Fruit fly (Drosophila melanogaster) whole organism, prepupa: ENCODE results near the gene CG3909.

Experiments used
- Blimp-1 ChIP-seq: fragments of 200-800 bp; sonication (Bioruptor generic); optimal IDR thresholded peaks from 3 replicates; lab custom pipeline; 2017; ENCODE audit warnings: missing biosample characterization, missing genetic modification characterization, mild to moderate bottlenecking, moderate library complexity, missing genetic modification reagents
- CG10631 ChIP-seq: fragments of 200-800 bp; sonication (Bioruptor generic); optimal IDR thresholded peaks from 2 replicates; lab custom pipeline; 2016; ENCODE audit warnings: missing biosample characterization, missing genetic modification characterization
- CG10669 ChIP-seq: fragments of 200-800 bp; sonication (Bioruptor generic); optimal IDR thresholded peaks from 3 replicates; lab custom pipeline; 2018; ENCODE audit warnings: missing biosample characterization, mild to moderate bottlenecking, missing genetic modification characterization, moderate library complexity
- CG11294 ChIP-seq: fragments of 200-800 bp; sonication (Bioruptor generic); IDR thresholded peaks from 2 replicates; pipeline ENCODE4 v1.3.6; 2022; ENCODE audit warnings: missing biosample characterization, missing genetic modification characterization
- CG11762 ChIP-seq: fragments of 200-800 bp; sonication (Bioruptor generic); optimal IDR thresholded peaks from 3 replicates; lab custom pipeline; 2016; ENCODE audit warnings: missing biosample characterization, missing genetic modification characterization; ENCODE audit not compliant: insufficient read depth
- CG11902 ChIP-seq: fragments of 200-800 bp; sonication (Bioruptor generic); optimal IDR thresholded peaks from 3 replicates; lab custom pipeline; 2016; ENCODE audit warnings: missing biosample characterization, missing genetic modification characterization
- CG1621 ChIP-seq: fragments of 200-800 bp; sonication (Bioruptor generic); optimal IDR thresholded peaks from 3 replicates; lab custom pipeline; 2018; ENCODE audit warnings: missing biosample characterization, mild to moderate bottlenecking, missing genetic modification characterization
- CG16779 ChIP-seq: fragments of 200-800 bp; sonication (Bioruptor generic); optimal IDR thresholded peaks from 3 replicates; lab custom pipeline; 2017; ENCODE audit warnings: missing biosample characterization, mild to moderate bottlenecking, missing genetic modification characterization
- CG3032 ChIP-seq: fragments of 200-800 bp; optimal IDR thresholded peaks from 2 replicates; lab custom pipeline; 2019; ENCODE audit warnings: missing biosample characterization, mild to moderate bottlenecking, missing genetic modification characterization, moderate library complexity
- CG32006 ChIP-seq: fragments of 200-800 bp; sonication (Bioruptor generic); optimal IDR thresholded peaks from 3 replicates; lab custom pipeline; 2017; ENCODE audit warnings: missing biosample characterization, mild to moderate bottlenecking, missing genetic modification characterization
- CG34406 ChIP-seq: fragments of 200-800 bp; sonication (Bioruptor generic); optimal IDR thresholded peaks from 3 replicates; lab custom pipeline; 2016; ENCODE audit warnings: missing biosample characterization, missing genetic modification characterization
- CG3919 ChIP-seq: fragments of 200-800 bp; sonication (Bioruptor generic); optimal IDR thresholded peaks from 3 replicates; lab custom pipeline; 2016; ENCODE audit warnings: missing biosample characterization, missing genetic modification characterization
- CG4318 ChIP-seq: fragments of 200-800 bp; sonication (Bioruptor generic); optimal IDR thresholded peaks from 3 replicates; lab custom pipeline; 2017; ENCODE audit warnings: missing biosample characterization, mild to moderate bottlenecking, missing genetic modification characterization
- CG6163 ChIP-seq: fragments of 200-800 bp; sonication (Bioruptor generic); IDR thresholded peaks from 3 replicates; pipeline ENCODE4 v1.3.6; 2022; ENCODE audit warnings: missing biosample characterization, missing genetic modification characterization
- CG6276 ChIP-seq: fragments of 200-800 bp; sonication (Bioruptor generic); optimal IDR thresholded peaks from 2 replicates; lab custom pipeline; 2017; ENCODE audit warnings: missing biosample characterization, mild to moderate bottlenecking, missing genetic modification characterization
- CG6792 ChIP-seq: fragments of 200-800 bp; sonication (Bioruptor generic); optimal IDR thresholded peaks from 3 replicates; lab custom pipeline; 2016; ENCODE audit warnings: missing biosample characterization, missing genetic modification characterization
- CG6854 ChIP-seq: fragments of 200-800 bp; sonication (Bioruptor generic); optimal IDR thresholded peaks from 2 replicates; lab custom pipeline; 2017; ENCODE audit warnings: missing biosample characterization, mild to moderate bottlenecking, missing genetic modification characterization
- CG7368 ChIP-seq: fragments of 200-800 bp; sonication (Bioruptor generic); optimal IDR thresholded peaks from 3 replicates; lab custom pipeline; 2016; ENCODE audit warnings: missing biosample characterization, missing genetic modification characterization
- CG8119 ChIP-seq: fragments of 200-800 bp; sonication (Bioruptor generic); IDR thresholded peaks from 3 replicates; pipeline ENCODE4 v1.3.6; 2022; ENCODE audit warnings: missing biosample characterization, missing genetic modification characterization
- CG8632 ChIP-seq: fragments of 200-800 bp; sonication (Bioruptor generic); optimal IDR thresholded peaks from 3 replicates; lab custom pipeline; 2016; ENCODE audit warnings: missing biosample characterization, missing genetic modification characterization
- Eip75B ChIP-seq: fragments of 200-800 bp; sonication (Bioruptor generic); optimal IDR thresholded peaks from 3 replicates; lab custom pipeline; 2016; ENCODE audit warnings: missing biosample characterization, missing genetic modification characterization
- Eip78C ChIP-seq: fragments of 200-800 bp; sonication (Bioruptor generic); peaks from one replicate; lab custom pipeline; 2016; ENCODE audit warnings: missing biosample characterization, missing genetic modification characterization
- Eip93F ChIP-seq: fragments of 200-800 bp; sonication (Bioruptor generic); optimal IDR thresholded peaks from 2 replicates; lab custom pipeline; 2016; ENCODE audit warnings: missing biosample characterization, mild to moderate bottlenecking, missing genetic modification characterization
- Ets21C ChIP-seq: fragments of 200-800 bp; sonication (Bioruptor generic); optimal IDR thresholded peaks from 3 replicates; lab custom pipeline; 2016; ENCODE audit warnings: missing biosample characterization, missing genetic modification characterization
- Ets96B ChIP-seq: fragments of 200-800 bp; optimal IDR thresholded peaks from 2 replicates; lab custom pipeline; 2019; ENCODE audit warnings: missing biosample characterization, mild to moderate bottlenecking, missing genetic modification characterization, moderate library complexity
- Gug ChIP-seq: fragments of 200-800 bp; sonication (Bioruptor generic); IDR thresholded peaks from 2 replicates; pipeline ENCODE4 v1.3.6; 2022; ENCODE audit warnings: missing biosample characterization, missing genetic modification characterization
- Hr38 ChIP-seq: sonication (Bioruptor generic); optimal IDR thresholded peaks from 2 replicates; lab custom pipeline; 2016; ENCODE audit warnings: missing biosample characterization, missing genetic modification characterization
- Hr39 ChIP-seq: fragments of 200-800 bp; sonication (Bioruptor generic); optimal IDR thresholded peaks from 2 replicates; lab custom pipeline; 2016; ENCODE audit warnings: missing biosample characterization, missing genetic modification characterization
- Hr4 ChIP-seq: fragments of 200-800 bp; sonication (Bioruptor generic); optimal IDR thresholded peaks from 3 replicates; lab custom pipeline; 2016; ENCODE audit warnings: missing biosample characterization, missing genetic modification characterization
- Lpt ChIP-seq: fragments of 200-800 bp; sonication (Bioruptor generic); optimal IDR thresholded peaks from 3 replicates; lab custom pipeline; 2016; ENCODE audit warnings: missing biosample characterization, missing genetic modification characterization
- Met ChIP-seq: fragments of 200-800 bp; sonication (Bioruptor generic); optimal IDR thresholded peaks from 3 replicates; lab custom pipeline; 2016; ENCODE audit warnings: missing biosample characterization, missing genetic modification characterization
- Smox ChIP-seq: fragments of 200-800 bp; sonication (Bioruptor generic); optimal IDR thresholded peaks from 3 replicates; lab custom pipeline; 2016; ENCODE audit warnings: missing biosample characterization, missing genetic modification characterization
- Sox102F ChIP-seq: fragments of 200-800 bp; sonication (Bioruptor generic); optimal IDR thresholded peaks from 2 replicates; lab custom pipeline; 2016; ENCODE audit warnings: missing biosample characterization, mild to moderate bottlenecking, missing genetic modification characterization
- Sox14 ChIP-seq: fragments of 200-800 bp; sonication (Bioruptor generic); optimal IDR thresholded peaks from 3 replicates; lab custom pipeline; 2016; ENCODE audit warnings: missing biosample characterization, missing genetic modification characterization
- Sox15 ChIP-seq: fragments of 200-800 bp; sonication (Bioruptor generic); optimal IDR thresholded peaks from 3 replicates; lab custom pipeline; 2016; ENCODE audit warnings: missing biosample characterization, missing genetic modification characterization
- achi ChIP-seq: fragments of 200-800 bp; sonication (Bioruptor generic); optimal IDR thresholded peaks from 3 replicates; lab custom pipeline; 2016; ENCODE audit warnings: missing biosample characterization, missing genetic modification characterization
- acj6 ChIP-seq: fragments of 200-800 bp; sonication (Bioruptor generic); optimal IDR thresholded peaks from 3 replicates; lab custom pipeline; 2016; ENCODE audit warnings: missing biosample characterization, missing genetic modification characterization
- cyc ChIP-seq: fragments of 200-800 bp; sonication (Bioruptor generic); optimal IDR thresholded peaks from 3 replicates; lab custom pipeline; 2016; ENCODE audit warnings: missing biosample characterization, missing genetic modification characterization
- dac ChIP-seq: fragments of 200-800 bp; sonication (Bioruptor generic); optimal IDR thresholded peaks from 2 replicates; lab custom pipeline; 2017; ENCODE audit warnings: missing biosample characterization, mild to moderate bottlenecking, missing genetic modification characterization
- dsx ChIP-seq: fragments of 200-800 bp; optimal IDR thresholded peaks from 3 replicates; lab custom pipeline; 2019; ENCODE audit warnings: missing biosample characterization, mild to moderate bottlenecking, missing genetic modification characterization, moderate library complexity; ENCODE audit not compliant: poor library complexity, severe bottlenecking
- eg ChIP-seq: fragments of 200-800 bp; sonication (Bioruptor generic); IDR thresholded peaks from 3 replicates; pipeline ENCODE4 v1.3.6; 2022; ENCODE audit warnings: missing biosample characterization, missing genetic modification characterization
- esn ChIP-seq: fragments of 200-800 bp; sonication (Bioruptor generic); optimal IDR thresholded peaks from 2 replicates; lab custom pipeline; 2016; ENCODE audit warnings: missing biosample characterization, mild to moderate bottlenecking, missing genetic modification characterization, moderate library complexity
- fd85E ChIP-seq: fragments of 200-800 bp; sonication (Bioruptor generic); optimal IDR thresholded peaks from 3 replicates; lab custom pipeline; 2016; ENCODE audit warnings: missing biosample characterization, missing genetic modification characterization
- lz ChIP-seq: fragments of 200-800 bp; sonication (Bioruptor generic); optimal IDR thresholded peaks from 3 replicates; lab custom pipeline; 2016; ENCODE audit warnings: missing biosample characterization, missing genetic modification characterization
- net ChIP-seq: fragments of 200-800 bp; sonication (Bioruptor generic); optimal IDR thresholded peaks from 3 replicates; lab custom pipeline; 2016; ENCODE audit warnings: missing biosample characterization, missing genetic modification characterization
- pdm3 ChIP-seq: fragments of 200-800 bp; sonication (Bioruptor generic); optimal IDR thresholded peaks from 3 replicates; lab custom pipeline; 2016; ENCODE audit warnings: missing biosample characterization, missing genetic modification characterization
- salr ChIP-seq, 2 experiments: fragments of 200-800 bp; sonication (Bioruptor generic); optimal IDR thresholded peaks; 3 replicates each; lab custom pipeline; 2016 to 2018; ENCODE audit warnings: missing biosample characterization in 2 of 2, missing genetic modification characterization in 2 of 2, mild to moderate bottlenecking in 1 of 2
- spab ChIP-seq: fragments of 200-800 bp; sonication (Bioruptor generic); optimal IDR thresholded peaks from 2 replicates; lab custom pipeline; 2017; ENCODE audit warnings: missing biosample characterization, mild to moderate bottlenecking, missing genetic modification characterization, missing genetic modification reagents
- ss ChIP-seq, 2 experiments: fragments of 200-800 bp; sonication (Bioruptor generic); optimal IDR thresholded peaks; 2 replicates in 1 of 2; 3 replicates in 1 of 2; lab custom pipeline; 2017 to 2018; ENCODE audit warnings: mild to moderate bottlenecking in 2 of 2, missing biosample characterization in 2 of 2, missing genetic modification characterization in 2 of 2, moderate library complexity in 1 of 2
- svp ChIP-seq: fragments of 200-800 bp; sonication (Bioruptor generic); peaks from one replicate; lab custom pipeline; 2016; ENCODE audit warnings: missing biosample characterization, missing genetic modification characterization
- vri ChIP-seq: fragments of 200-800 bp; sonication (Bioruptor generic); optimal IDR thresholded peaks from 3 replicates; lab custom pipeline; 2016; ENCODE audit warnings: missing biosample characterization, mild to moderate bottlenecking, missing genetic modification characterization

CG3909 gene

DNA sequence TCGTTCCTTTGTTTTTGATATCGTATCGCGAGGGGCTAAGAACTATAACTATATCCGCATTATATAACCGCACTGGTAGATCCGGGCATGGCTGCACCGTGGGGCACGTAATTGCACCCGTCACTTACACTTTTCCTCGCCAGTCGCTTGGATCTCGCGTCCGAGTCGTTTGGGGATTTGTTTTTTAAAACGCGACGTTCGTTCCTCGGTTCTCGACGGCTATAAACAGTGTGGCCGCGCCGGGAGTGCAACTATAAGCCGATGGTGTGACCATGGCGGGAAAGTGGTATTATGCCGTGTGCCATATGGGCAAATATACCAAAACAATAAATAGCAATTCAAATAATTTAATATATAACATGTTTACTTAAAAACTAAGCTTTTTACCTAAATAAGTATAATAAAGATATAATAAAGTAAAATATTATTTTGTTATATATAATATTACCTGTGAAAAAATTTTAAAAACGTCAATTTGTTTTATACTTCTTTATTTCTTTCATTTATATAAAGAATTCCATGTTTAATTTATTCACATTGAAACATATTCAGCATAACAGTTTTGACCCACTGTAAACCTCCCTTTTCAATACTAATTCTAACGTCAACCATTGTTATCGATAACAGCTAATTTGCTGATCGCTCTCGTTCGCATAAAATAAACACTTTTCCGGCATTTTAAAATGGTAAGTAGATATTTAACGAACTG lies at the start of gene CG3909, which contains the start of gene Mical:
Gene CG3909, plus strand, starts transcription at position 607 of the 709 bp plus-strand sequence.
Gene Mical, minus strand, starts transcription at position 232 of the 709 bp plus-strand sequence.
- TF ChIP-seq Sox14 (GFP tag; lab: Kevin White, UChicago), result peak; percentile 25
- peak; percentile 83 for TF ChIP-seq CG34406
- TF ChIP-seq achi (GFP tag; lab: Kevin White, UChicago), result peak; percentile 82
- TF ChIP-seq Hr39, result peak; percentile 69
- peak; percentile 82 for TF ChIP-seq Eip78C
- peak; percentile 38 for TF ChIP-seq CG11902 (GFP tag; lab: Kevin White, UChicago)
- TF ChIP-seq spab, result peak; percentile 25
- peak; percentile 65 for TF ChIP-seq pdm3 (GFP tag; lab: Kevin White, UChicago)
- TF ChIP-seq CG16779 (tag; lab: Kevin White, UChicago), result peak; percentile 62
- TF ChIP-seq dac, result no peak
- TF ChIP-seq CG8632 (GFP tag; lab: Kevin White, UChicago), result peak; percentile 76
- TF ChIP-seq Ets96B (tag; lab: Kevin White, UChicago), result peak; percentile 82
- TF ChIP-seq Lpt (GFP tag; lab: Kevin White, UChicago), result peak; percentile 57
- TF ChIP-seq CG10669, result peak; percentile 46
- peak; percentile 6 to 44 for TF ChIP-seq ss (GFP tag; optimal IDR thresholded peaks at IDR 0.05; lab: Kevin White, UChicago)
- TF ChIP-seq acj6 (GFP tag; lab: Kevin White, UChicago), result peak; percentile 75
- TF ChIP-seq vri (GFP tag; lab: Kevin White, UChicago), result peak; percentile 69
- TF ChIP-seq CG4318 (GFP tag; lab: Kevin White, UChicago), result no peak
- no peak for TF ChIP-seq CG6276
- peak; percentile 74 for TF ChIP-seq cyc
- peak; percentile 60 for TF ChIP-seq Sox15
- peak; percentile 68 for TF ChIP-seq Smox
- peak; percentile 70 for TF ChIP-seq Met
- peak; percentile 35 for TF ChIP-seq CG1621 (tag; lab: Kevin White, UChicago)
- peak in 1 of 2 experiments; percentile 82 for TF ChIP-seq salr (GFP tag; optimal IDR thresholded peaks at IDR 0.05; lab: Kevin White, UChicago)
- TF ChIP-seq CG11294 (GFP tag; lab: Robert Waterston, UW), result peak; percentile 76
- TF ChIP-seq Gug (GFP tag; lab: Robert Waterston, UW), result peak; percentile 76
- peak; percentile 80 for TF ChIP-seq CG7368 (GFP tag; lab: Kevin White, UChicago)
- peak; percentile 89 for TF ChIP-seq svp (GFP tag; lab: Kevin White, UChicago)
- peak; percentile 86 for TF ChIP-seq CG3032 (tag; lab: Kevin White, UChicago)
- TF ChIP-seq CG6163 (GFP tag; lab: Robert Waterston, UW), result peak; percentile 85
- TF ChIP-seq CG11762 (GFP tag; lab: Kevin White, UChicago), result peak; percentile 71
- TF ChIP-seq dsx (GFP tag; lab: Kevin White, UChicago), result peak; percentile 77
- TF ChIP-seq Blimp-1 (GFP tag; lab: Kevin White, UChicago), result peak; percentile 39
- TF ChIP-seq eg, result peak; percentile 92
- TF ChIP-seq lz, result peak; percentile 66
- TF ChIP-seq CG6854, result no peak
- TF ChIP-seq CG8119 (GFP tag; lab: Robert Waterston, UW), result peak; percentile 85
- no peak for TF ChIP-seq Hr38 (GFP tag; lab: Kevin White, UChicago)
- peak; percentile 74 for TF ChIP-seq CG32006 (GFP tag; lab: Kevin White, UChicago)
- TF ChIP-seq CG3919 (GFP tag; lab: Kevin White, UChicago), result peak; percentile 76
- TF ChIP-seq fd85E (GFP tag; lab: Kevin White, UChicago), result no peak
- peak; percentile 59 for TF ChIP-seq Sox102F (GFP tag; lab: Kevin White, UChicago)
- TF ChIP-seq esn (GFP tag; lab: Kevin White, UChicago), result peak; percentile 81
- TF ChIP-seq CG10631 (GFP tag; lab: Kevin White, UChicago), result peak; percentile 88
- TF ChIP-seq Ets21C (GFP tag; lab: Kevin White, UChicago), result peak; percentile 43
- peak; percentile 45 for TF ChIP-seq Eip93F
- TF ChIP-seq net (GFP tag; lab: Kevin White, UChicago), result peak; percentile 68
- peak; percentile 69 for TF ChIP-seq Hr4
- TF ChIP-seq CG6792, result peak; percentile 78
- TF ChIP-seq Eip75B (GFP tag; lab: Kevin White, UChicago), result no peak
